Worm (Caenorhabditis elegans): ENCODE results near the gene H34I24.1.
A peak's percentile ranks its signal among the peaks of the same experiment; 100 is the strongest.
"Not testable (repeated sequence)": the region's sequence is repeated elsewhere in the genome, so short reads cannot be mapped to it uniquely, and the experiment has no call there.

The H34I24.1 gene

ce11 chrIII:2875946-2876345, 29.1 kb downstream of the H34I24.1 start (continued):
- TF ChIP-seq nhr-42 (GFP tag; IDR thresholded peaks at IDR 0.05) = no peak
- no peak for TF ChIP-seq unc-39 (tag; optimal IDR thresholded peaks at IDR 0.05)
- TF ChIP-seq zip-2 (tag; optimal IDR thresholded peaks at IDR 0.05) = no peak
- TF ChIP-seq Y75B8A.6 (GFP tag; IDR thresholded peaks at IDR 0.05) = no peak
- no peak for TF ChIP-seq zag-1 (tag; optimal IDR thresholded peaks at IDR 0.05)
- TF ChIP-seq F49E8.2 (tag; optimal IDR thresholded peaks at IDR 0.05; ENCODE audit: borderline replicate concordance) = no peak
- peak; percentile 97 for TF ChIP-seq aha-1 (tag)

DNA sequence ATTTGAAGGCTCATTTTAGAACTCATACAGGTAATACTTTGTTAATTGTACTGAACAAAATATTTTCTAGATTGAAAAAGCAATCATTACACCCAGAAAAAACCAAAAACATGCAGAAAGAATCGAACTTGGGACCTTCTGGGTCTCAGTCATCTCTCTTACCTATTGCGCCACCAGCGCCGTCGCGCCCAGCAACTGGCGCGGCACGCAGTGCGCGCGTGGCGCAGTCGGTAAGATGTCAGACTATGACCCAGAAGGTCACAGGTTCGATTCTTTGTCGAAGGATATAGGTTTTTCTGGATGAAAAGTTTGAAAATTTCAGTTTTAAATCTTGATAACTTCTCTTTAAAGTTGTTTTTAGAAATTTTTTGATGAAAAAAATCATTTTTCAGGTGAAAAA, 32.9 kb downstream of the H34I24.1 start:
- no peak for TF ChIP-seq lin-39 (tag; optimal IDR thresholded peaks at IDR 0.05)
- no peak for TF ChIP-seq T20F7.1 (GFP tag; optimal IDR thresholded peaks at IDR 0.05)
- no peak for TF ChIP-seq ceh-20 (GFP tag; IDR thresholded peaks at IDR 0.05)
- no peak for TF ChIP-seq mep-1 (tag; optimal IDR thresholded peaks at IDR 0.05)
- peak; percentile 59 for TF ChIP-seq lin-13 (GFP tag; optimal IDR thresholded peaks at IDR 0.05)
- 0 out of 2 replicates have a peak, but pooled peaks have one; percentile 12 for TF ChIP-seq lin-38 (GFP tag; IDR thresholded peaks at IDR 0.05)

ce11 chrIII:2881117-2881516, 34.3 kb downstream of the H34I24.1 start:
- TF ChIP-seq mxl-3 (GFP tag; optimal IDR thresholded peaks at IDR 0.05) = no peak
- TF ChIP-seq zag-1 (tag; optimal IDR thresholded peaks at IDR 0.05) = no peak
- no peak for TF ChIP-seq mdl-1 (tag; optimal IDR thresholded peaks at IDR 0.05)
- peak in 1 of 2 experiments; percentile 32 for TF ChIP-seq daf-16 (GFP tag; optimal IDR thresholded peaks at IDR 0.05)
- TF ChIP-seq daf-16 (tag; optimal IDR thresholded peaks at IDR 0.05) = no peak
- TF ChIP-seq dve-1 (tag; optimal IDR thresholded peaks at IDR 0.05; ENCODE audit: insufficient read depth) = peak; percentile 18
- TF ChIP-seq Y5F2A.4 (GFP tag; optimal IDR thresholded peaks at IDR 0.05) = no peak
- TF ChIP-seq zfp-2 (tag; optimal IDR thresholded peaks at IDR 0.05) = no peak
- no peak for TF ChIP-seq T26A8.4 (GFP tag; IDR thresholded peaks at IDR 0.05)
- peak; percentile 13 for TF ChIP-seq hlh-11 (tag; optimal IDR thresholded peaks at IDR 0.05)
- no peak for TF ChIP-seq tag-97 (GFP tag; IDR thresholded peaks at IDR 0.05)
- no peak for TF ChIP-seq Y105C5A.15 (GFP tag; IDR thresholded peaks at IDR 0.05)
- TF ChIP-seq ztf-7 (tag; optimal IDR thresholded peaks at IDR 0.05) = no peak
- peak in 1 of 2 experiments; percentile 17 for TF ChIP-seq lsy-2 (tag; optimal IDR thresholded peaks at IDR 0.05)

DNA sequence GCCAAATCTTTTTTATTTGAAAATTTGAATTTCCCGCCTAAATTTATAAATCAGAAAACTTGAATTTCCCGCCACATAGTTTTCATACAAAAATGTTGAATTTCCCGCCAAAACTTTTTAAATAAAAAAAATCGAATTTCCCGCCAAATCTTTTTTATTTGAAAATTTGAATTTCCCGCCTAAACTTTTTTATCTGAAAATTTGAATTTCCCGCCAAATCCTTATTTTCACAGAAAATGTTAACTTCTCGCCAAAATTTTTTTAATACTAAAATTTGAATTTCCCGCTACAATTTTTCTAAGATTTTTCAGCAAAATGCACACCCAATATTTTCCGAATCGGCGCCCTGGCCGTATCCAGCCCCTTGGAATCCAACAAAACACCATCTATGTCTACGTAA, 35.1 kb downstream of the H34I24.1 start, which contains the start of gene F56F11.2:
Gene F56F11.2 (plus strand): TSS at position 301 of the 400 bp plus-strand sequence.
- TF ChIP-seq dve-1 (tag; optimal IDR thresholded peaks at IDR 0.05; ENCODE audit: insufficient read depth); gei-8 (GFP tag; optimal IDR thresholded peaks at IDR 0.05); mep-1 (tag; optimal IDR thresholded peaks at IDR 0.05): not testable (repeated sequence)

- TF ChIP-seq hlh-11 (tag; optimal IDR thresholded peaks at IDR 0.05) = no peak
- TF ChIP-seq lin-29 (GFP tag; IDR thresholded peaks at IDR 0.05) = no peak
- TF ChIP-seq sdz-12 (GFP tag; optimal IDR thresholded peaks at IDR 0.05) = no peak
- no peak for TF ChIP-seq hmg-1.1 (GFP tag; IDR thresholded peaks at IDR 0.05)
- TF ChIP-seq dmd-6 (GFP tag; IDR thresholded peaks at IDR 0.05) = no peak
- TF ChIP-seq egl-27 (tag; optimal IDR thresholded peaks at IDR 0.05) = no peak
- TF ChIP-seq ama-1 (optimal IDR thresholded peaks at IDR 0.05) = no peak
- no peak for TF ChIP-seq gei-8 (GFP tag; optimal IDR thresholded peaks at IDR 0.05)
- TF ChIP-seq nhr-102 (tag; optimal IDR thresholded peaks at IDR 0.05) = no peak
- TF ChIP-seq nhr-28 (tag; optimal IDR thresholded peaks at IDR 0.05) = no peak
Measured at ce11 chrIII:2891443-2891842, 44.6 kb downstream of the H34I24.1 start, which contains the start of gene F56F11.1. Gene F56F11.1 (plus strand): TSS chrIII:2891743.
